Comparison of ENCODE assay signal across 1 fruit fly cellular context in the genomic region with DNA sequence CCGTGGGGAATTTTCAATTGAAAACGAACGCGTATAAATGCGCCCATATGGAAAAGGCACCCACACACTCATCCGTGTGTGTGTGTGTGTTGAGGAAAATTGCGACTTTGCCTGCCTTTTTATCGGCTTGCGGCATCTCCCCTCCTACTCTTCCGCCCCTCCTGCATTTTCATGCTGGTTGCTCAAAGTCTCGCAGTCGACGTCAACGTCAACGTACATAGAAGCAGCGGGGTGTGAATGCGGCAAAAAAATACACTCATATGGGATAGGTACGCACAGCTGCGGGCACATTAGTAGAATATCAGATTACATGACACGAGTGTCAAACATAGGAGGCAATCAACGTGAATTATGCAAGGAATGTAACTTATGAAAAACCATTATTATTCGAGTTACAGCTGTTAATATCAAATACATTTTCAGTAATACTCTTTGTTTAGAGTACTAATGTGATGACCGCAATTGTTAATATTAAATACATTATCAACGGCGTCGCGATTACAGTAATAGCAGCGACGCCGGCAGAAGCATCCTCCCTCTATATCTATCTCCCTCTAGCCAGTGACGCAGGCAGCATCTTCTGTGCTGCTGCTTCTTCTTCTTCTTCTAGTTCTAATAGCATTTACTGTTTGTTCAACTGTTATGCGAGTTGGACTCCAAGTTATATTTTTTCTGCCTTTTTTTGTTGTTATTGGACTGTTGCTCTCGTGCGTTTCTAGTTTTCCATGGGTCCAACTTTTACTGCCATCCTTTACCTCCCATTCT.
TF ChIP-seq lines count a peak whose summit lies in the region.

No protein-coding gene starts in this region.

TF ChIP-seq in whole organism, embryonic, 481 proteins besides CTCF, POLR2A, EP300 and RAD21 (continued from another document and continues in another):
- peak; percentile 59 for TF ChIP-seq NC2α (GFP tag; optimal IDR thresholded peaks at IDR 0.05; lab: Kevin White, UChicago)
- peak; percentile 85 for TF ChIP-seq Blimp-1 (GFP tag; optimal IDR thresholded peaks at IDR 0.05; lab: Kevin White, UChicago)
- TF ChIP-seq fd96Cb (tag; optimal IDR thresholded peaks at IDR 0.05; lab: Kevin White, UChicago): peak; percentile 93
- peak; percentile 91 for TF ChIP-seq Antp (GFP tag; optimal IDR thresholded peaks at IDR 0.05; lab: Kevin White, UChicago)
- no peak for TF ChIP-seq bbx (GFP tag; IDR thresholded peaks at IDR 0.05; lab: Robert Waterston, UW; ENCODE audit: partially characterized antibody)
- peak; percentile 77 for TF ChIP-seq CG7372 (GFP tag; IDR thresholded peaks at IDR 0.05; lab: Robert Waterston, UW)
- TF ChIP-seq Tbp (GFP tag; optimal IDR thresholded peaks at IDR 0.05; lab: Kevin White, UChicago): no peak
- peak; percentile 76 for TF ChIP-seq Lim3 (GFP tag; IDR thresholded peaks at IDR 0.05; lab: Robert Waterston, UW)
- peak; percentile 79 for TF ChIP-seq Nf-YB (GFP tag; optimal IDR thresholded peaks at IDR 0.05; lab: Kevin White, UChicago)
- peak; percentile 84 for TF ChIP-seq Aef1 (GFP tag; IDR thresholded peaks at IDR 0.05; lab: Robert Waterston, UW)
- TF ChIP-seq CG17568 (GFP tag; optimal IDR thresholded peaks at IDR 0.05; lab: Kevin White, UChicago): peak; percentile 75
- TF ChIP-seq CG1792 (GFP tag; optimal IDR thresholded peaks at IDR 0.05; lab: Kevin White, UChicago): peak; percentile 77
- peak; percentile 74 for TF ChIP-seq eyg (GFP tag; optimal IDR thresholded peaks at IDR 0.05; lab: Kevin White, UChicago)
- TF ChIP-seq Oaz (GFP tag; IDR thresholded peaks at IDR 0.05; lab: Robert Waterston, UW): peak; percentile 76
- TF ChIP-seq ap (GFP tag; IDR thresholded peaks at IDR 0.05; lab: Robert Waterston, UW): peak; percentile 76
- peak; percentile 85 for TF ChIP-seq Usf (GFP tag; optimal IDR thresholded peaks at IDR 0.05; lab: Kevin White, UChicago)
- peak; percentile 85 for TF ChIP-seq cwo (GFP tag; optimal IDR thresholded peaks at IDR 0.05; lab: Kevin White, UChicago)
- peak; percentile 74 for TF ChIP-seq CG43689 (GFP tag; IDR thresholded peaks at IDR 0.05; lab: Robert Waterston, UW)
- peak; percentile 23 for TF ChIP-seq CG30020 (tag; optimal IDR thresholded peaks at IDR 0.05; lab: Kevin White, UChicago)
- peak; percentile 78 for TF ChIP-seq da (GFP tag; optimal IDR thresholded peaks at IDR 0.05; lab: Kevin White, UChicago)
- TF ChIP-seq CG9797 (GFP tag; optimal IDR thresholded peaks at IDR 0.05; lab: Kevin White, UChicago): peak; percentile 45
- peak; percentile 88 to 95 for TF ChIP-seq bsh (GFP tag; optimal IDR thresholded peaks at IDR 0.05; lab: Kevin White, UChicago)
- TF ChIP-seq vnd (GFP tag; IDR thresholded peaks at IDR 0.05; lab: Robert Waterston, UW; ENCODE audit: partially characterized antibody): no peak
- TF ChIP-seq CG11723 (GFP tag; optimal IDR thresholded peaks at IDR 0.05; lab: Kevin White, UChicago): peak; percentile 69
- TF ChIP-seq slou (GFP tag; optimal IDR thresholded peaks at IDR 0.05; lab: Kevin White, UChicago): peak; percentile 71
- peak; percentile 57 for TF ChIP-seq CG14965 (GFP tag; optimal IDR thresholded peaks at IDR 0.05; lab: Kevin White, UChicago; ENCODE audit: borderline replicate concordance)
- TF ChIP-seq knrl (GFP tag; IDR thresholded peaks at IDR 0.05; lab: Robert Waterston, UW; ENCODE audit: partially characterized antibody): no peak
- peak; percentile 82 for TF ChIP-seq CG14710 (tag; optimal IDR thresholded peaks at IDR 0.05; lab: Kevin White, UChicago)
- peak; percentile 77 for TF ChIP-seq tx (GFP tag; optimal IDR thresholded peaks at IDR 0.05; lab: Kevin White, UChicago)
- peak; percentile 86 for TF ChIP-seq CG10366 (GFP tag; IDR thresholded peaks at IDR 0.05; lab: Robert Waterston, UW)
- no peak for TF ChIP-seq lov (optimal IDR thresholded peaks at IDR 0.05; lab: Kevin White, UChicago)
- TF ChIP-seq lov (GFP tag; IDR thresholded peaks at IDR 0.05; lab: Robert Waterston, UW): peak; percentile 90
- TF ChIP-seq CG14860 (GFP tag; IDR thresholded peaks at IDR 0.05; lab: Robert Waterston, UW; ENCODE audit: partially characterized antibody): no peak
- TF ChIP-seq CG13894 (tag; optimal IDR thresholded peaks at IDR 0.05; lab: Kevin White, UChicago): peak; percentile 54
- TF ChIP-seq prd (optimal IDR thresholded peaks at IDR 0.05; lab: Kevin White, UChicago): no peak
- TF ChIP-seq prd (GFP tag; IDR thresholded peaks at IDR 0.05; lab: Robert Waterston, UW): peak; percentile 92
- peak; percentile 87 for TF ChIP-seq pnt (GFP tag; optimal IDR thresholded peaks at IDR 0.05; lab: Kevin White, UChicago)
- TF ChIP-seq HLHmδ (GFP tag; optimal IDR thresholded peaks at IDR 0.05; lab: Kevin White, UChicago): no peak
- peak; percentile 83 for TF ChIP-seq ase (GFP tag; IDR thresholded peaks at IDR 0.05; lab: Robert Waterston, UW)
- TF ChIP-seq br (optimal IDR thresholded peaks at IDR 0.05; lab: Kevin White, UChicago): no peak
- peak; percentile 74; the same call in 2 of the 3 replicates for TF ChIP-seq CG6175 (GFP tag; IDR thresholded peaks at IDR 0.05; lab: Robert Waterston, UW)
- peak; percentile 39 for TF ChIP-seq Ravus (GFP tag; IDR thresholded peaks at IDR 0.05; lab: Robert Waterston, UW)
- TF ChIP-seq Med (GFP tag; lab: Kevin White, UChicago): peak; percentile 97
- TF ChIP-seq lola (GFP tag; optimal IDR thresholded peaks at IDR 0.05; lab: Kevin White, UChicago): peak in 1 of 3 experiments; percentile 88
- TF ChIP-seq mirr (GFP tag; optimal IDR thresholded peaks at IDR 0.05; lab: Kevin White, UChicago): no peak
- peak; percentile 84 for TF ChIP-seq CG32767 (GFP tag; IDR thresholded peaks at IDR 0.05; lab: Robert Waterston, UW)
- peak; percentile 70 for TF ChIP-seq CG10274 (GFP tag; optimal IDR thresholded peaks at IDR 0.05; lab: Kevin White, UChicago)
- peak; percentile 90 for TF ChIP-seq CG18262 (tag; optimal IDR thresholded peaks at IDR 0.05; lab: Kevin White, UChicago)
- TF ChIP-seq jing (GFP tag; optimal IDR thresholded peaks at IDR 0.05; lab: Kevin White, UChicago): peak; percentile 90
- peak; percentile 87 for TF ChIP-seq CG15479 (GFP tag; optimal IDR thresholded peaks at IDR 0.05; lab: Kevin White, UChicago)
- peak in 1 of 2 experiments; percentile 63 for TF ChIP-seq Hr78 (GFP tag; optimal IDR thresholded peaks at IDR 0.05; lab: Kevin White, UChicago)
- peak; percentile 83 for TF ChIP-seq CG11398 (GFP tag; optimal IDR thresholded peaks at IDR 0.05; lab: Kevin White, UChicago)
- peak; percentile 86 for TF ChIP-seq en (GFP tag; optimal IDR thresholded peaks at IDR 0.05; lab: Kevin White, UChicago)
- TF ChIP-seq lab (GFP tag; optimal IDR thresholded peaks at IDR 0.05; lab: Kevin White, UChicago): peak; percentile 94
- TF ChIP-seq CG6689 (GFP tag; IDR thresholded peaks at IDR 0.05; lab: Robert Waterston, UW): peak; percentile 89
- TF ChIP-seq Deaf1 (tag; optimal IDR thresholded peaks at IDR 0.05; lab: Kevin White, UChicago): peak; percentile 63
- TF ChIP-seq lilli (GFP tag; optimal IDR thresholded peaks at IDR 0.05; lab: Kevin White, UChicago): peak; percentile 89
- TF ChIP-seq CG7963 (GFP tag; IDR thresholded peaks at IDR 0.05; lab: Robert Waterston, UW; ENCODE audit: partially characterized antibody): no peak
- TF ChIP-seq esg (GFP tag; conservative IDR thresholded peaks at IDR 0.05; lab: Robert Waterston, UW): peak; percentile 85
- TF ChIP-seq h (optimal IDR thresholded peaks at IDR 0.05; lab: Kevin White, UChicago): no peak
- peak; percentile 88 for TF ChIP-seq slbo (GFP tag; IDR thresholded peaks at IDR 0.05; lab: Robert Waterston, UW)
- TF ChIP-seq klu (GFP tag; IDR thresholded peaks at IDR 0.05; lab: Robert Waterston, UW): peak; percentile 60; the same call in 1 of the 2 replicates
- TF ChIP-seq CG14667 (GFP tag; IDR thresholded peaks at IDR 0.05; lab: Robert Waterston, UW): peak; percentile 70
- peak; percentile 81 for TF ChIP-seq CG6272 (GFP tag; IDR thresholded peaks at IDR 0.05; lab: Robert Waterston, UW)
- peak; percentile 59 for TF ChIP-seq kah (GFP tag; optimal IDR thresholded peaks at IDR 0.05; lab: Kevin White, UChicago)
- TF ChIP-seq hb (GFP tag; IDR thresholded peaks at IDR 0.05; lab: Robert Waterston, UW; ENCODE audit: partially characterized antibody): no peak
- TF ChIP-seq stwl (tag; optimal IDR thresholded peaks at IDR 0.05; lab: Kevin White, UChicago): peak; percentile 56
- TF ChIP-seq CG8290 (GFP tag; optimal IDR thresholded peaks at IDR 0.05; lab: Kevin White, UChicago): peak; percentile 83
- TF ChIP-seq CG8290 (tag; optimal IDR thresholded peaks at IDR 0.05; lab: Kevin White, UChicago): peak in 1 of 2 experiments; percentile 98
- peak; percentile 92 for TF ChIP-seq H2.0 (GFP tag; IDR thresholded peaks at IDR 0.05; lab: Robert Waterston, UW)
- TF ChIP-seq ttk (GFP tag; IDR thresholded peaks at IDR 0.05; lab: Robert Waterston, UW): peak; percentile 91
- TF ChIP-seq CG6791 (GFP tag; IDR thresholded peaks at IDR 0.05; lab: Robert Waterston, UW; ENCODE audit: partially characterized antibody): peak; percentile 32; the same call in 1 of the 3 replicates
- TF ChIP-seq kni (GFP tag; optimal IDR thresholded peaks at IDR 0.05; lab: Kevin White, UChicago): no peak
- peak; percentile 64; the same call in 1 of the 2 replicates for TF ChIP-seq MBD-R2 (GFP tag; IDR thresholded peaks at IDR 0.05; lab: Robert Waterston, UW)
- TF ChIP-seq CG6683 (GFP tag; optimal IDR thresholded peaks at IDR 0.05; lab: Kevin White, UChicago): peak; percentile 74
- peak; percentile 84 for TF ChIP-seq pb (GFP tag; optimal IDR thresholded peaks at IDR 0.05; lab: Kevin White, UChicago)
- TF ChIP-seq CG18476 (GFP tag; optimal IDR thresholded peaks at IDR 0.05; lab: Kevin White, UChicago): peak; percentile 75
- no peak for TF ChIP-seq BEAF-32 (GFP tag; optimal IDR thresholded peaks at IDR 0.05; lab: Kevin White, UChicago)
- peak; percentile 78 for TF ChIP-seq her (GFP tag; optimal IDR thresholded peaks at IDR 0.05; lab: Kevin White, UChicago)
- peak; percentile 88 for TF ChIP-seq CG32772 (GFP tag; IDR thresholded peaks at IDR 0.05; lab: Robert Waterston, UW)
- TF ChIP-seq CG12744 (GFP tag; optimal IDR thresholded peaks at IDR 0.05; lab: Kevin White, UChicago): peak; percentile 66
- peak; percentile 57 for TF ChIP-seq CG10565 (GFP tag; optimal IDR thresholded peaks at IDR 0.05; lab: Kevin White, UChicago)
- peak; percentile 81 for TF ChIP-seq wek (GFP tag; optimal IDR thresholded peaks at IDR 0.05; lab: Kevin White, UChicago)
- TF ChIP-seq vfl (GFP tag; optimal IDR thresholded peaks at IDR 0.05; lab: Kevin White, UChicago): peak; percentile 43
- peak; percentile 87 for TF ChIP-seq CG14050 (GFP tag; IDR thresholded peaks at IDR 0.05; lab: Robert Waterston, UW)
- peak; percentile 78 for TF ChIP-seq CG8089 (GFP tag; optimal IDR thresholded peaks at IDR 0.05; lab: Kevin White, UChicago)
- TF ChIP-seq Myb (GFP tag; optimal IDR thresholded peaks at IDR 0.05; lab: Kevin White, UChicago): peak; percentile 58
- peak; percentile 68 for TF ChIP-seq CG33213 (GFP tag; optimal IDR thresholded peaks at IDR 0.05; lab: Kevin White, UChicago)
- TF ChIP-seq Camta (GFP tag; optimal IDR thresholded peaks at IDR 0.05; lab: Kevin White, UChicago): peak; percentile 81
- peak; percentile 92 for TF ChIP-seq dysf (GFP tag; IDR thresholded peaks at IDR 0.05; lab: Robert Waterston, UW)
- peak; percentile 91 for TF ChIP-seq nmo (GFP tag; optimal IDR thresholded peaks at IDR 0.05; lab: Kevin White, UChicago)
- TF ChIP-seq CG30403 (GFP tag; optimal IDR thresholded peaks at IDR 0.05; lab: Kevin White, UChicago): peak; percentile 86
- TF ChIP-seq Rfx (GFP tag; IDR thresholded peaks at IDR 0.05; lab: Robert Waterston, UW): peak; percentile 86
- peak; percentile 82 for TF ChIP-seq Rx (GFP tag; IDR thresholded peaks at IDR 0.05; lab: Robert Waterston, UW)
- TF ChIP-seq pzg (GFP tag; optimal IDR thresholded peaks at IDR 0.05; lab: Kevin White, UChicago): no peak
- peak in 1 of 2 experiments; percentile 90 for TF ChIP-seq eve (GFP tag; optimal IDR thresholded peaks at IDR 0.05; lab: Kevin White, UChicago)
- TF ChIP-seq schlank (tag; optimal IDR thresholded peaks at IDR 0.05; lab: Kevin White, UChicago): peak; percentile 65
- peak; percentile 75 for TF ChIP-seq CG15696 (tag; optimal IDR thresholded peaks at IDR 0.05; lab: Kevin White, UChicago)
- TF ChIP-seq CG13287 (GFP tag; IDR thresholded peaks at IDR 0.05; lab: Robert Waterston, UW; ENCODE audit: partially characterized antibody): no peak
- peak; percentile 85 for TF ChIP-seq CG4854 (GFP tag; optimal IDR thresholded peaks at IDR 0.05; lab: Kevin White, UChicago)
- TF ChIP-seq row (GFP tag; IDR thresholded peaks at IDR 0.05; lab: Robert Waterston, UW): peak; percentile 89
- TF ChIP-seq Awh (GFP tag; IDR thresholded peaks at IDR 0.05; lab: Robert Waterston, UW): peak; percentile 92
- peak; percentile 74 for TF ChIP-seq al (GFP tag; IDR thresholded peaks at IDR 0.05; lab: Robert Waterston, UW)
- TF ChIP-seq E2f1 (GFP tag; IDR thresholded peaks at IDR 0.05; lab: Robert Waterston, UW): peak; percentile 90
- TF ChIP-seq Hr51 (GFP tag; optimal IDR thresholded peaks at IDR 0.05; lab: Kevin White, UChicago): peak; percentile 68 to 89
- TF ChIP-seq Ada2b (GFP tag; IDR thresholded peaks at IDR 0.05; lab: Robert Waterston, UW): peak; percentile 82
- no peak for TF ChIP-seq CkIIα-i1 (GFP tag; IDR thresholded peaks at IDR 0.05; lab: Robert Waterston, UW)
- peak; percentile 83 for TF ChIP-seq bowl (GFP tag; IDR thresholded peaks at IDR 0.05; lab: Robert Waterston, UW)
- peak; percentile 95 for TF ChIP-seq gem (tag; optimal IDR thresholded peaks at IDR 0.05; lab: Kevin White, UChicago)
- peak; percentile 80 for TF ChIP-seq Dbx (GFP tag; IDR thresholded peaks at IDR 0.05; lab: Robert Waterston, UW)
- peak; percentile 82 for TF ChIP-seq Atf3 (GFP tag; optimal IDR thresholded peaks at IDR 0.05; lab: Kevin White, UChicago)
- TF ChIP-seq CG5180 (GFP tag; optimal IDR thresholded peaks at IDR 0.05; lab: Kevin White, UChicago): peak; percentile 67
- peak; percentile 82 for TF ChIP-seq pros (GFP tag; optimal IDR thresholded peaks at IDR 0.05; lab: Kevin White, UChicago)
- TF ChIP-seq CG31224 (GFP tag; IDR thresholded peaks at IDR 0.05; lab: Robert Waterston, UW): peak; percentile 60
- TF ChIP-seq CG33557 (GFP tag; optimal IDR thresholded peaks at IDR 0.05; lab: Kevin White, UChicago): peak; percentile 53
- TF ChIP-seq psq (GFP tag; optimal IDR thresholded peaks at IDR 0.05; lab: Kevin White, UChicago): peak; percentile 60
- peak; percentile 74 for TF ChIP-seq ab (GFP tag; optimal IDR thresholded peaks at IDR 0.05; lab: Kevin White, UChicago)
- peak; percentile 87 for TF ChIP-seq CG14441 (GFP tag; IDR thresholded peaks at IDR 0.05; lab: Robert Waterston, UW)
- TF ChIP-seq CG18011 (GFP tag; optimal IDR thresholded peaks at IDR 0.05; lab: Kevin White, UChicago): peak; percentile 67
- TF ChIP-seq HmgZ (tag; optimal IDR thresholded peaks at IDR 0.05; lab: Kevin White, UChicago): peak; percentile 88
- peak; percentile 36 for TF ChIP-seq CG3838 (GFP tag; optimal IDR thresholded peaks at IDR 0.05; lab: Kevin White, UChicago)
